Fruit fly (Drosophila melanogaster): ENCODE results near the gene Ir68a.

Gene Ir68a

dm6 chr3L:11236118-11236517 lies at the start of gene Ir68a:
Gene Ir68a (minus strand): TSS chr3L:11236218.
- TF ChIP-seq CG17801 (GFP tag; optimal IDR thresholded peaks at IDR 0.05; ENCODE audit: partially characterized antibody): no peak

DNA sequence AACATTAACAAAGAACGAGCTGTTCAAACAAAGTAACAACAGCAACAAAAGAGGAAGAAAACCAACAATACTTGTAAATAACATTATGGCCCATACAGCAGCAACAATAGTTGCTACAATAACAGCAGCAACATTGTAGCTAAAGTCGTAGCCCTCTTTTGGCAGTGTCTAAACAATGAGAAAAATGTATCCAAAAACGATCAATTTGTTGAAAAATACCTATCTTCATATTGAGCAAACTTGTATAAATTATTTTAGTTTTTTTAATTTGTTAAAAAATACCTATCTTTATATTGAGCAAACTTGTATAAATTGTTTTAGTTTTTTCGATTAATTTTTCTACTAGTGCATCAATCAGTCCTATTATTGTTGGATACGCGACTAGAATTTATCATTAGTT lies 49.0 kb upstream of the Ir68a start:
- TF ChIP-seq CG17801 (GFP tag; optimal IDR thresholded peaks at IDR 0.05; ENCODE audit: partially characterized antibody): no peak

DNA sequence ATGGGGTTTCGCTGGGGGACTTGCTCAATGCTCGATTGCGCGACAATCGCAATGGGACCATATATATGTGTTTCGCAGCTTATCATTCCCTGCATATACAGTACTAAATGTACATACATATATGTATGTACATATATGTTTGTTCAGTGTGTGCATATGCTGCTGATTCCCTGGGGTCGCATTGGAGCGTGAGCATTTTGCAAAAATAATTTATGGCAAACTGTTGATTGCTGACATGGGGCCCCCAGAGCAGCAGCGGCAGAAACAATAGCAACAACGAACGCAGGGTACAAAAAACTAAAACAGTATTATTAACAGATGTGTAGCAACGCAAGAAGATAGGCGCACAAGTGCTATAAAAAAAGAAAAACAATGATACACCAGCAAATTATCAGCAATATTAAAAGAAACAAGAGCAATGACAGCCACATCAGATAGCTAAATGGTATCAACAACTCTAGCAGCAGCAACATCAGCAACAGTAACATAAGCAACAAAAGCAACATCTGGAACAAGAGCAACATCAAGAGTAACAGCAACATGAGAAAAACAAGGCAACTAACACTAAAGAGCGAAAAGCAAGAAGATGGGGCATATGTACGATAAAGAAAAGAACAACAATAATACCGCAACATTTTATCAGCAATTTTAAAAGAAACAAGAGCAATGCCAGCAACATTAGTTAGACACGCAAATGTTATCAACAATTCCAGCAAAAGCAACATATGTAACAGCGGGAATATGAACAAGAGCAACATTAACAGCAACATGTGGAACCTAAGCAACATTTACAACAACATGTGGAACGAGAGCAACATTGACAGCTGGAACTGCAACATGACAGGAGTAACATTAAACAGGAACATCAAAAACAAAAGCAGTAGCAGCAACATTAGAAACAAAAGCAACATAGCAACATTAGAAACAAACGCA lies 48.3 kb upstream of the Ir68a start:
- no peak for TF ChIP-seq CG17801 (GFP tag; optimal IDR thresholded peaks at IDR 0.05; ENCODE audit: partially characterized antibody)

dm6 chr3L:11280574-11281135 lies 44.6 kb upstream of the Ir68a start:
- TF ChIP-seq CG17801 (GFP tag; optimal IDR thresholded peaks at IDR 0.05; ENCODE audit: partially characterized antibody): peak; percentile 13

DNA sequence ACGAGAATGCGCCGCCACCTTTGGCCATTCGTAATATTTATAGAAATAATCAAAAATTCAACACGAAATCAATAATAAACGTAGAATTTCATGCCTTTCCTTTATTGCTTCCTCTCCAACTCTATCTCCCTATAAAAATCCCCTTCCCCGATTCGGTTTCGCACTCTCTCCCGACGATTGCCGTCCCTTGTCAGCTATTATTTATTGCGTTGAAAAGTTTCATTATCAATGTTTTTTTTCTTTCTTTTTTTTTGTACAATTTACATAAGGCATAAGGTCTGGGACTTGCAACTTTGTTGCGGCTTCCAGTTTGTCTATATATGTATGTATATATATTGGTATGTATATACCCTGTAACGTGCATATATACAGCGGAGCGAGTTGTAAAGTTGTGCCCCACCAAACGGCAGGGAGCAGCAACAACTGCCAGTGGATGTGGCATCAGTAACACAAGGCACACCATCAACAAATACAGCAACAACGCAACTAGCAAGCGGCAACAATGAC lies 43.4 kb upstream of the Ir68a start:
- no peak for TF ChIP-seq CG17801 (GFP tag; optimal IDR thresholded peaks at IDR 0.05; ENCODE audit: partially characterized antibody)

- TF ChIP-seq CG17801 (GFP tag; optimal IDR thresholded peaks at IDR 0.05; ENCODE audit: partially characterized antibody): no peak
Measured at dm6 chr3L:11278448-11279320, 42.7 kb upstream of the Ir68a start.

- no peak for TF ChIP-seq CG17801 (GFP tag; optimal IDR thresholded peaks at IDR 0.05; ENCODE audit: partially characterized antibody)
Measured at dm6 chr3L:11276020-11276419, 40.0 kb upstream of the Ir68a start.

dm6 chr3L:11274142-11274672 lies 38.2 kb upstream of the Ir68a start:
- TF ChIP-seq CG17801 (GFP tag; optimal IDR thresholded peaks at IDR 0.05; ENCODE audit: partially characterized antibody): no peak

DNA sequence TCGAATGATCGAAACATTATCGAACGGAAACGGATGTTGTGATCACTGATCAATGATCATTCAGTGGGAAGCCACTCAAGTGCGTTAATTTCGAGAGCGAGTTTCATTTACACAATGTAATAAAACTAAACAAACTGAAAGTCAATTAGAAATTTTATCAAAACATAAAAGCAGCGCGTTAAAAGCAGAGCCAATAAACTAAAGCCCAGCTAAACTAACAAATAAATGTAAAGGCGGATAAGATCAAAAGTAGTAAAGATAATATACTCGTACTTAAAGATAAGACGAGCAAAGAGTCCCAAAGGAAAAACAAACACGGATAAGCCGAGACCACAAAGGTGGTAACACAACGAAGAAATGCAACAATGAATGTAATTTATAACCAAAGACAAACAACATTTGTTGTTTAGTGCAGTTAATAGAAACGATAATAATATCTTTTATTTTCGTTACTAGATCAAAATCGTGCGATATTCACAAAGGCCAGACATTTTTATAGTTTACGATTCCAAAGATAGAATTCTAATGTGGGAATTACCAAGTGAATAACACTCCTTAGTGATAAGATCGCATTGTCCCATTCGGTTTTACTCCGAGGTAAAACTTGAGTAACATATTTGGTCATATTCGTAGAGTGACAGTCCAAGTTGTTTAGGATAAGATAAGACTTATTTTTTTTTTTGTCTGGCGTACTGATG lies 37.6 kb upstream of the Ir68a start:
- no peak for TF ChIP-seq CG17801 (GFP tag; optimal IDR thresholded peaks at IDR 0.05; ENCODE audit: partially characterized antibody)

DNA sequence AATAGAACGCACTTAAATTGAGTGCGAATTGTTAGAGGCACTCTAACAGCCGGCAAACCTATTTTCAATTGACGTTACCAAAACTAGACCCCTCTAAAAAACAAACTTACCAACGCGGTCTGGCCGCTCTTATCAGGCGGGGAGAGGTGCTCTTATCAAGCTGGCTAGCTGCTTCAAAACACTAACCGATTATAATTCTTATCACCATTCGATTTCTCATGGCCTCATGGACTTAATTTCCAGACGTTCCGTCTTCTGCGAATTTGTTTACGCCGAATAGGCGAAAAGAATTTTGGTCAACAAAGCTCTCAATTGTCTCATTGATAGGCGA lies 37.0 kb upstream of the Ir68a start:
- no peak for TF ChIP-seq CG17801 (GFP tag; optimal IDR thresholded peaks at IDR 0.05; ENCODE audit: partially characterized antibody)

- peak; percentile 42 for TF ChIP-seq CG17801 (GFP tag; optimal IDR thresholded peaks at IDR 0.05; ENCODE audit: partially characterized antibody)
Measured at dm6 chr3L:11272243-11273012, 36.4 kb upstream of the Ir68a start.

DNA sequence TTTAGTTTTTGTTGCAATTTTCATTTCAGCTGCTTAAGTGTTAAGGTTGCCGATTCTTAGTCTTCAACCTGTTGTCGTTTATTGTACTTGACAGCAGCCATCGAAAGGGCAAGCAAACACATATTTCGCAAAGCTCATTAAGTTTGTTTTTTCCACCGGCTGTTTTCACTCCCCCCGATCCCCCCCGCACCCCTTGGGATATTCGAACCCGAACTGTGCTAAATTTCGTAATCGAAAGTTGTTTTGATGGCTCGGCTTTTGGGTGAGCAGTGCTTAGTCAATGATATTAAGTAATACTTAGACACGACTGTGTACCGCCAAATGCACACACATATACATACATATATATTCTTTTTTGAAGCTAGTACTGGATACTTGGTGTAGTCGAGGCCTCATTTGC lies 28.0 kb upstream of the Ir68a start:
- TF ChIP-seq CG17801 (GFP tag; optimal IDR thresholded peaks at IDR 0.05; ENCODE audit: partially characterized antibody): peak; percentile 45

dm6 chr3L:11262159-11262558 lies 26.1 kb upstream of the Ir68a start:
- no peak for TF ChIP-seq CG17801 (GFP tag; optimal IDR thresholded peaks at IDR 0.05; ENCODE audit: partially characterized antibody)
